Worm (Caenorhabditis elegans): Measurements from ENCODE around the gene C35A5.8.

C35A5.8 gene

ce11 chrV:10493150-10493549 lies 32.6 kb downstream of the C35A5.8 start, which contains the start of gene ugt-33:
Gene ugt-33 (plus strand): TSS chrV:10493409.
- TF ChIP-seq Y79H2A.3 (GFP tag; conservative IDR thresholded peaks at IDR 0.05) (no peak), nhr-80 (tag; optimal IDR thresholded peaks at IDR 0.05) (peak; percentile 47)

- TF ChIP-seq let-607 (tag; optimal IDR thresholded peaks at IDR 0.05) (no peak), unc-130 (GFP tag; optimal IDR thresholded peaks at IDR 0.05) (no peak), ceh-91 (GFP tag; IDR thresholded peaks at IDR 0.05) (no peak), B0019.2 (GFP tag; conservative IDR thresholded peaks at IDR 0.05) (no peak), fkh-3 (tag; optimal IDR thresholded peaks at IDR 0.05) (no peak), attf-3 (GFP tag; conservative IDR thresholded peaks at IDR 0.05) (no peak), F10E7.11 (tag; optimal IDR thresholded peaks at IDR 0.05) (no peak), snpc-1.1 (tag; optimal IDR thresholded peaks at IDR 0.05; ENCODE audit: insufficient read depth) (no peak), D2030.7 (GFP tag; IDR thresholded peaks at IDR 0.05) (no peak), F55B11.4 (tag; optimal IDR thresholded peaks at IDR 0.05; ENCODE audit: borderline replicate concordance, insufficient read depth) (no peak), F57C9.4 (tag; optimal IDR thresholded peaks at IDR 0.05) (no peak), B0261.1 (tag; optimal IDR thresholded peaks at IDR 0.05) (no peak), F33H1.4 (GFP tag; IDR thresholded peaks at IDR 0.05) (no peak), lin-40 (tag; optimal IDR thresholded peaks at IDR 0.05) (no peak), mcd-1 (GFP tag; IDR thresholded peaks at IDR 0.05) (no peak), die-1 (tag; optimal IDR thresholded peaks at IDR 0.05) (no peak), K11D2.4 (GFP tag; IDR thresholded peaks at IDR 0.05) (no peak), lin-54 (GFP tag; optimal IDR thresholded peaks at IDR 0.05) (no peak), T07F8.4 (tag; optimal IDR thresholded peaks at IDR 0.05) (no peak), nfya-2 (GFP tag; IDR thresholded peaks at IDR 0.05) (no peak)
Observed at ce11 chrV:10491443-10491842, 34.3 kb downstream of the C35A5.8 start, which contains the start of gene aqp-5. Gene aqp-5 (plus strand): TSS chrV:10491743.

ce11 chrV:10489998-10490397 lies 35.7 kb downstream of the C35A5.8 start, which contains the start of gene ncx-5:
Gene ncx-5 (minus strand): TSS chrV:10490098.
- TF ChIP-seq pha-4 (tag; optimal IDR thresholded peaks at IDR 0.05) (no peak), ztf-3 (GFP tag; optimal IDR thresholded peaks at IDR 0.05) (no peak), bed-1 (GFP tag; IDR thresholded peaks at IDR 0.05) (no peak), lin-35 (GFP tag; optimal IDR thresholded peaks at IDR 0.05) (no peak), F52B5.7 (tag; optimal IDR thresholded peaks at IDR 0.05) (no peak), lir-1 (GFP tag; conservative IDR thresholded peaks at IDR 0.05) (no peak), zim-3 (tag; optimal IDR thresholded peaks at IDR 0.05) (no peak), F33H1.4 (GFP tag; IDR thresholded peaks at IDR 0.05) (no peak), ztf-22 (GFP tag; optimal IDR thresholded peaks at IDR 0.05) (no peak), sea-2 (GFP tag; IDR thresholded peaks at IDR 0.05) (no peak), zfh-2 (GFP tag; conservative IDR thresholded peaks at IDR 0.05) (no peak), akir-1 (GFP tag; optimal IDR thresholded peaks at IDR 0.05) (no peak), ZK185.1 (tag; optimal IDR thresholded peaks at IDR 0.05; ENCODE audit: poor library complexity, severe bottlenecking) (no peak), hrde-1 (tag; optimal IDR thresholded peaks at IDR 0.05; ENCODE audit: borderline replicate concordance) (no peak), hsf-1 (GFP tag; IDR thresholded peaks at IDR 0.05) (no peak), K12H6.12 (tag; optimal IDR thresholded peaks at IDR 0.05) (no peak), tlf-1 (GFP tag; optimal IDR thresholded peaks at IDR 0.05) (no peak), nhr-80 (tag; optimal IDR thresholded peaks at IDR 0.05) (no peak), C17E4.6 (GFP tag; IDR thresholded peaks at IDR 0.05) (no peak), athp-1 (tag; optimal IDR thresholded peaks at IDR 0.05) (no peak)

Measured in whole organism, young adult.